Fruit fly (Drosophila melanogaster): ENCODE results near the gene CG42296.

DNA sequence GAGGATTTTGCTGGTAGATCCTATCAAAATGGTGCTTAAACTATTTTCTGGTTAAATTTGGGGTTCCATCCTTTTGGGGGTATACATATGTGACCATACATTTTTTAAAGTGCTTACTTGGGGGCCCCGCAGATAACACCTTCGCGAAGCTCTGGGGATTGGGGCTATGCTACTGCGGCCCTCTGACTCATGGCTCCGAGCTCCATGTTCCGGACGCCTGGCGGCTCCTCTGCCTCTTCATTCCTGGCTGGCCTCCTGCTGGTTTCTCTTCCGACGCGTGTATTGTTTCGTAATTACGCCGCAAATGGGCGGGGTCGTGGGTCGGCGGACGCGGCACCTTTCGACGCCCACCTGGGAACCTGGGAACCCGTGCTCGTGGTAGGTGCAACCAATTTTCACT, 9.0 kb upstream of the CG42296 start:
- TF ChIP-seq CG6808 (GFP tag; optimal IDR thresholded peaks at IDR 0.05) (no peak), achi (GFP tag; optimal IDR thresholded peaks at IDR 0.05) (no peak), eg (GFP tag; IDR thresholded peaks at IDR 0.05) (no peak), CG16779 (tag; optimal IDR thresholded peaks at IDR 0.05) (no peak), CG4318 (GFP tag; optimal IDR thresholded peaks at IDR 0.05) (no peak), Sox14 (GFP tag; optimal IDR thresholded peaks at IDR 0.05) (no peak), CG6276 (GFP tag; optimal IDR thresholded peaks at IDR 0.05) (no peak), lz (GFP tag; optimal IDR thresholded peaks at IDR 0.05) (no peak), CG3919 (GFP tag; optimal IDR thresholded peaks at IDR 0.05) (no peak), Hr4 (GFP tag; optimal IDR thresholded peaks at IDR 0.05) (no peak), CG6854 (GFP tag; optimal IDR thresholded peaks at IDR 0.05) (no peak), CG11294 (GFP tag; IDR thresholded peaks at IDR 0.05) (no peak)

Data from whole organism, prepupa.